Worm (Caenorhabditis elegans) whole organism, L1 larva: Measurements from ENCODE around the gene K01A11.1.

ENCODE experiments used
- ces-1 ChIP-seq: fragments of 150-350 bp; optimal IDR thresholded peaks from 2 replicates; lab custom pipeline; 2014; ENCODE audit warnings: missing biosample characterization, missing genetic modification reagents, missing genetic modification characterization
- irx-1 ChIP-seq: sonication (generic microtip); optimal IDR thresholded peaks from 2 replicates; lab custom pipeline; 2016; ENCODE audit warnings: missing genetic modification characterization, missing compliant biosample characterization
- nhr-237 ChIP-seq: fragments of 150-350 bp; optimal IDR thresholded peaks from 2 replicates; lab custom pipeline; 2014; ENCODE audit warnings: missing biosample characterization, missing genetic modification characterization

ce11 chrIII:3382465-3382864, 48.8 kb downstream of the K01A11.1 start:
- no peak for TF ChIP-seq nhr-237 (tag; lab: Kevin White, UChicago)
- no peak for TF ChIP-seq irx-1 (tag; lab: Kevin White, UChicago)
- no peak for TF ChIP-seq ces-1 (GFP tag; lab: Kevin White, UChicago)
